Worm (Caenorhabditis elegans) whole organism, L3 larva: ENCODE data around the gene klp-19.

Experiments
- R02D3.7 ChIP-seq: fragments of 150-350 bp; optimal IDR thresholded peaks from 2 replicates; lab custom pipeline; 2014; ENCODE audit warnings: missing biosample characterization, missing genetic modification characterization
- ama-1 ChIP-seq: fragments of 150-350 bp; optimal IDR thresholded peaks from 2 replicates; lab custom pipeline; 2018
- ceh-28 ChIP-seq: fragments of 150-350 bp; optimal IDR thresholded peaks from 2 replicates; lab custom pipeline; 2014; ENCODE audit warnings: missing biosample characterization, missing genetic modification reagents, missing genetic modification characterization
- elt-2 ChIP-seq: sonication (generic microtip); optimal IDR thresholded peaks from 2 replicates; lab custom pipeline; 2016; ENCODE audit warnings: missing genetic modification reagents, mild to moderate bottlenecking, missing genetic modification characterization, missing compliant biosample characterization
- fkh-2 ChIP-seq: fragments of 150-350 bp; optimal IDR thresholded peaks from 2 replicates; lab custom pipeline; 2014; ENCODE audit warnings: missing biosample characterization, missing genetic modification reagents, missing genetic modification characterization
- jun-1 ChIP-seq: fragments of 150-350 bp; optimal IDR thresholded peaks from 2 replicates; lab custom pipeline; 2014; ENCODE audit warnings: missing biosample characterization, missing genetic modification reagents, missing genetic modification characterization
- lin-39 ChIP-seq: fragments of 150-350 bp; optimal IDR thresholded peaks from 2 replicates; lab custom pipeline; 2018; ENCODE audit warnings: missing biosample characterization, missing genetic modification reagents, missing genetic modification characterization
- nhr-76 ChIP-seq: fragments of 150-350 bp; sonication (generic microtip); optimal IDR thresholded peaks from 5 replicates; lab custom pipeline; 2014; ENCODE audit warnings: missing biosample characterization, missing genetic modification characterization
- pha-4 ChIP-seq: fragments of 150-350 bp; optimal IDR thresholded peaks from 2 replicates; lab custom pipeline; 2014; ENCODE audit warnings: missing biosample characterization, missing genetic modification reagents, missing genetic modification characterization
- pqm-1 ChIP-seq: fragments of 150-350 bp; optimal IDR thresholded peaks from 2 replicates; lab custom pipeline; 2017; ENCODE audit warnings: missing biosample characterization, missing genetic modification characterization, inconsistent platforms
- unc-62 ChIP-seq: fragments of 150-350 bp; sonication (generic microtip); optimal IDR thresholded peaks from 4 replicates; lab custom pipeline; 2014; ENCODE audit warnings: missing biosample characterization, missing genetic modification reagents, missing genetic modification characterization
- zag-1 ChIP-seq: fragments of 150-350 bp; optimal IDR thresholded peaks from 2 replicates; lab custom pipeline; 2014; ENCODE audit warnings: missing biosample characterization, missing genetic modification characterization
- ztf-11 ChIP-seq: fragments of 150-350 bp; optimal IDR thresholded peaks from 2 replicates; lab custom pipeline; 2014; ENCODE audit warnings: missing biosample characterization, missing genetic modification characterization

ce11 chrIII:13256438-13256928 is 50.6 kb downstream of the klp-19 start, which contains the start of gene F56A8.3:
- TF ChIP-seq ztf-11 (tag; lab: Kevin White, UChicago) (no peak), unc-62 (GFP tag; lab: Kevin White, UChicago) (no peak), fkh-2 (tag; lab: Kevin White, UChicago) (no peak), R02D3.7 (tag; lab: Kevin White, UChicago) (peak; percentile 97), ama-1 (lab: Kevin White, UChicago) (peak; percentile 31), lin-39 (peak; percentile 22), pqm-1 (tag; lab: Kevin White, UChicago) (peak; percentile 10), nhr-76 (tag; lab: Kevin White, UChicago) (no peak), jun-1 (peak; percentile 16), elt-2 (tag; lab: Kevin White, UChicago) (peak; percentile 32), pha-4 (tag; lab: Kevin White, UChicago) (peak; percentile 91), ceh-28 (tag; lab: Kevin White, UChicago) (peak; percentile 41), zag-1 (tag; lab: Kevin White, UChicago) (no peak)
